Fruit fly (Drosophila melanogaster) whole organism, prepupa: ENCODE measurements around the gene CG31626.

Experiments
- Blimp-1 ChIP-seq: fragments of 200-800 bp; sonication (Bioruptor generic); optimal IDR thresholded peaks from 3 replicates; lab custom pipeline; 2017; ENCODE audit warnings: missing biosample characterization, missing genetic modification characterization, mild to moderate bottlenecking, moderate library complexity, missing genetic modification reagents
- CG10631 ChIP-seq: fragments of 200-800 bp; sonication (Bioruptor generic); optimal IDR thresholded peaks from 2 replicates; lab custom pipeline; 2016; ENCODE audit warnings: missing biosample characterization, missing genetic modification characterization
- CG10669 ChIP-seq: fragments of 200-800 bp; sonication (Bioruptor generic); optimal IDR thresholded peaks from 3 replicates; lab custom pipeline; 2018; ENCODE audit warnings: missing biosample characterization, mild to moderate bottlenecking, missing genetic modification characterization, moderate library complexity
- CG11294 ChIP-seq: fragments of 200-800 bp; sonication (Bioruptor generic); IDR thresholded peaks from 2 replicates; pipeline ENCODE4 v1.3.6; 2022; ENCODE audit warnings: missing biosample characterization, missing genetic modification characterization
- CG11762 ChIP-seq: fragments of 200-800 bp; sonication (Bioruptor generic); optimal IDR thresholded peaks from 3 replicates; lab custom pipeline; 2016; ENCODE audit warnings: missing biosample characterization, missing genetic modification characterization; ENCODE audit not compliant: insufficient read depth
- CG11902 ChIP-seq: fragments of 200-800 bp; sonication (Bioruptor generic); optimal IDR thresholded peaks from 3 replicates; lab custom pipeline; 2016; ENCODE audit warnings: missing biosample characterization, missing genetic modification characterization
- CG15336 ChIP-seq: fragments of 200-800 bp; sonication (Bioruptor generic); IDR thresholded peaks from 2 replicates; pipeline ENCODE4 v1.3.6; 2022; ENCODE audit warnings: missing biosample characterization, missing genetic modification characterization
- CG3032 ChIP-seq: fragments of 200-800 bp; optimal IDR thresholded peaks from 2 replicates; lab custom pipeline; 2019; ENCODE audit warnings: missing biosample characterization, mild to moderate bottlenecking, missing genetic modification characterization, moderate library complexity
- CG31627 ChIP-seq: fragments of 200-800 bp; sonication (Bioruptor generic); optimal IDR thresholded peaks from 3 replicates; lab custom pipeline; 2016; ENCODE audit warnings: missing biosample characterization, missing genetic modification characterization
- CG32006 ChIP-seq: fragments of 200-800 bp; sonication (Bioruptor generic); optimal IDR thresholded peaks from 3 replicates; lab custom pipeline; 2017; ENCODE audit warnings: missing biosample characterization, mild to moderate bottlenecking, missing genetic modification characterization
- CG3919 ChIP-seq: fragments of 200-800 bp; sonication (Bioruptor generic); optimal IDR thresholded peaks from 3 replicates; lab custom pipeline; 2016; ENCODE audit warnings: missing biosample characterization, missing genetic modification characterization
- CG4318 ChIP-seq: fragments of 200-800 bp; sonication (Bioruptor generic); optimal IDR thresholded peaks from 3 replicates; lab custom pipeline; 2017; ENCODE audit warnings: missing biosample characterization, mild to moderate bottlenecking, missing genetic modification characterization
- CG6276 ChIP-seq: fragments of 200-800 bp; sonication (Bioruptor generic); optimal IDR thresholded peaks from 2 replicates; lab custom pipeline; 2017; ENCODE audit warnings: missing biosample characterization, mild to moderate bottlenecking, missing genetic modification characterization
- CG6792 ChIP-seq: fragments of 200-800 bp; sonication (Bioruptor generic); optimal IDR thresholded peaks from 3 replicates; lab custom pipeline; 2016; ENCODE audit warnings: missing biosample characterization, missing genetic modification characterization
- CG6808 ChIP-seq: fragments of 200-800 bp; sonication (Bioruptor generic); optimal IDR thresholded peaks from 3 replicates; lab custom pipeline; 2017; ENCODE audit warnings: missing biosample characterization, missing genetic modification characterization, mild to moderate bottlenecking, moderate library complexity, missing genetic modification reagents
- CG6854 ChIP-seq: fragments of 200-800 bp; sonication (Bioruptor generic); optimal IDR thresholded peaks from 2 replicates; lab custom pipeline; 2017; ENCODE audit warnings: missing biosample characterization, mild to moderate bottlenecking, missing genetic modification characterization
- CG8119 ChIP-seq: fragments of 200-800 bp; sonication (Bioruptor generic); IDR thresholded peaks from 3 replicates; pipeline ENCODE4 v1.3.6; 2022; ENCODE audit warnings: missing biosample characterization, missing genetic modification characterization
- CG8319 ChIP-seq: fragments of 200-800 bp; sonication (Bioruptor generic); optimal IDR thresholded peaks from 3 replicates; lab custom pipeline; 2016; ENCODE audit warnings: missing biosample characterization, missing genetic modification characterization
- CG8632 ChIP-seq: fragments of 200-800 bp; sonication (Bioruptor generic); optimal IDR thresholded peaks from 3 replicates; lab custom pipeline; 2016; ENCODE audit warnings: missing biosample characterization, missing genetic modification characterization
- CG9139 ChIP-seq: fragments of 200-800 bp; sonication (Bioruptor generic); optimal IDR thresholded peaks from 3 replicates; lab custom pipeline; 2017; ENCODE audit warnings: missing biosample characterization, mild to moderate bottlenecking, missing genetic modification characterization
- Eip75B ChIP-seq: fragments of 200-800 bp; sonication (Bioruptor generic); optimal IDR thresholded peaks from 3 replicates; lab custom pipeline; 2016; ENCODE audit warnings: missing biosample characterization, missing genetic modification characterization
- Eip78C ChIP-seq: fragments of 200-800 bp; sonication (Bioruptor generic); peaks from one replicate; lab custom pipeline; 2016; ENCODE audit warnings: missing biosample characterization, missing genetic modification characterization
- Eip93F ChIP-seq: fragments of 200-800 bp; sonication (Bioruptor generic); optimal IDR thresholded peaks from 2 replicates; lab custom pipeline; 2016; ENCODE audit warnings: missing biosample characterization, mild to moderate bottlenecking, missing genetic modification characterization
- Ets21C ChIP-seq: fragments of 200-800 bp; sonication (Bioruptor generic); optimal IDR thresholded peaks from 3 replicates; lab custom pipeline; 2016; ENCODE audit warnings: missing biosample characterization, missing genetic modification characterization
- Ets96B ChIP-seq: fragments of 200-800 bp; optimal IDR thresholded peaks from 2 replicates; lab custom pipeline; 2019; ENCODE audit warnings: missing biosample characterization, mild to moderate bottlenecking, missing genetic modification characterization, moderate library complexity
- Gug ChIP-seq: fragments of 200-800 bp; sonication (Bioruptor generic); IDR thresholded peaks from 2 replicates; pipeline ENCODE4 v1.3.6; 2022; ENCODE audit warnings: missing biosample characterization, missing genetic modification characterization
- Hr38 ChIP-seq: sonication (Bioruptor generic); optimal IDR thresholded peaks from 2 replicates; lab custom pipeline; 2016; ENCODE audit warnings: missing biosample characterization, missing genetic modification characterization
- Hr39 ChIP-seq: fragments of 200-800 bp; sonication (Bioruptor generic); optimal IDR thresholded peaks from 2 replicates; lab custom pipeline; 2016; ENCODE audit warnings: missing biosample characterization, missing genetic modification characterization
- Hr4 ChIP-seq: fragments of 200-800 bp; sonication (Bioruptor generic); optimal IDR thresholded peaks from 3 replicates; lab custom pipeline; 2016; ENCODE audit warnings: missing biosample characterization, missing genetic modification characterization
- Lpt ChIP-seq: fragments of 200-800 bp; sonication (Bioruptor generic); optimal IDR thresholded peaks from 3 replicates; lab custom pipeline; 2016; ENCODE audit warnings: missing biosample characterization, missing genetic modification characterization
- Met ChIP-seq: fragments of 200-800 bp; sonication (Bioruptor generic); optimal IDR thresholded peaks from 3 replicates; lab custom pipeline; 2016; ENCODE audit warnings: missing biosample characterization, missing genetic modification characterization
- OdsH ChIP-seq: fragments of 200-800 bp; sonication (Bioruptor generic); optimal IDR thresholded peaks from 3 replicates; lab custom pipeline; 2016; ENCODE audit warnings: missing biosample characterization, missing genetic modification characterization
- Smox ChIP-seq: fragments of 200-800 bp; sonication (Bioruptor generic); optimal IDR thresholded peaks from 3 replicates; lab custom pipeline; 2016; ENCODE audit warnings: missing biosample characterization, missing genetic modification characterization
- Sox102F ChIP-seq: fragments of 200-800 bp; sonication (Bioruptor generic); optimal IDR thresholded peaks from 2 replicates; lab custom pipeline; 2016; ENCODE audit warnings: missing biosample characterization, mild to moderate bottlenecking, missing genetic modification characterization
- Sox14 ChIP-seq: fragments of 200-800 bp; sonication (Bioruptor generic); optimal IDR thresholded peaks from 3 replicates; lab custom pipeline; 2016; ENCODE audit warnings: missing biosample characterization, missing genetic modification characterization
- Sox15 ChIP-seq: fragments of 200-800 bp; sonication (Bioruptor generic); optimal IDR thresholded peaks from 3 replicates; lab custom pipeline; 2016; ENCODE audit warnings: missing biosample characterization, missing genetic modification characterization
- achi ChIP-seq: fragments of 200-800 bp; sonication (Bioruptor generic); optimal IDR thresholded peaks from 3 replicates; lab custom pipeline; 2016; ENCODE audit warnings: missing biosample characterization, missing genetic modification characterization
- acj6 ChIP-seq: fragments of 200-800 bp; sonication (Bioruptor generic); optimal IDR thresholded peaks from 3 replicates; lab custom pipeline; 2016; ENCODE audit warnings: missing biosample characterization, missing genetic modification characterization
- cyc ChIP-seq: fragments of 200-800 bp; sonication (Bioruptor generic); optimal IDR thresholded peaks from 3 replicates; lab custom pipeline; 2016; ENCODE audit warnings: missing biosample characterization, missing genetic modification characterization
- dac ChIP-seq: fragments of 200-800 bp; sonication (Bioruptor generic); optimal IDR thresholded peaks from 2 replicates; lab custom pipeline; 2017; ENCODE audit warnings: missing biosample characterization, mild to moderate bottlenecking, missing genetic modification characterization
- eg ChIP-seq: fragments of 200-800 bp; sonication (Bioruptor generic); IDR thresholded peaks from 3 replicates; pipeline ENCODE4 v1.3.6; 2022; ENCODE audit warnings: missing biosample characterization, missing genetic modification characterization
- esn ChIP-seq: fragments of 200-800 bp; sonication (Bioruptor generic); optimal IDR thresholded peaks from 2 replicates; lab custom pipeline; 2016; ENCODE audit warnings: missing biosample characterization, mild to moderate bottlenecking, missing genetic modification characterization, moderate library complexity
- fd85E ChIP-seq: fragments of 200-800 bp; sonication (Bioruptor generic); optimal IDR thresholded peaks from 3 replicates; lab custom pipeline; 2016; ENCODE audit warnings: missing biosample characterization, missing genetic modification characterization
- fkh ChIP-seq: fragments of 200-800 bp; sonication (Bioruptor generic); optimal IDR thresholded peaks from 3 replicates; lab custom pipeline; 2017; ENCODE audit warnings: missing biosample characterization, mild to moderate bottlenecking, missing genetic modification characterization, moderate library complexity
- lz ChIP-seq: fragments of 200-800 bp; sonication (Bioruptor generic); optimal IDR thresholded peaks from 3 replicates; lab custom pipeline; 2016; ENCODE audit warnings: missing biosample characterization, missing genetic modification characterization
- net ChIP-seq: fragments of 200-800 bp; sonication (Bioruptor generic); optimal IDR thresholded peaks from 3 replicates; lab custom pipeline; 2016; ENCODE audit warnings: missing biosample characterization, missing genetic modification characterization
- pdm3 ChIP-seq: fragments of 200-800 bp; sonication (Bioruptor generic); optimal IDR thresholded peaks from 3 replicates; lab custom pipeline; 2016; ENCODE audit warnings: missing biosample characterization, missing genetic modification characterization
- salr ChIP-seq, 2 experiments: fragments of 200-800 bp; sonication (Bioruptor generic); optimal IDR thresholded peaks; 3 replicates each; lab custom pipeline; 2016 to 2018; ENCODE audit warnings: missing biosample characterization in 2 of 2, missing genetic modification characterization in 2 of 2, mild to moderate bottlenecking in 1 of 2
- spab ChIP-seq: fragments of 200-800 bp; sonication (Bioruptor generic); optimal IDR thresholded peaks from 2 replicates; lab custom pipeline; 2017; ENCODE audit warnings: missing biosample characterization, mild to moderate bottlenecking, missing genetic modification characterization, missing genetic modification reagents
- ss ChIP-seq, 2 experiments: fragments of 200-800 bp; sonication (Bioruptor generic); optimal IDR thresholded peaks; 2 replicates in 1 of 2; 3 replicates in 1 of 2; lab custom pipeline; 2017 to 2018; ENCODE audit warnings: mild to moderate bottlenecking in 2 of 2, missing biosample characterization in 2 of 2, missing genetic modification characterization in 2 of 2, moderate library complexity in 1 of 2
- svp ChIP-seq: fragments of 200-800 bp; sonication (Bioruptor generic); peaks from one replicate; lab custom pipeline; 2016; ENCODE audit warnings: missing biosample characterization, missing genetic modification characterization
- vri ChIP-seq: fragments of 200-800 bp; sonication (Bioruptor generic); optimal IDR thresholded peaks from 3 replicates; lab custom pipeline; 2016; ENCODE audit warnings: missing biosample characterization, mild to moderate bottlenecking, missing genetic modification characterization

CG31626 gene

dm6 chr2L:21263470-21264146 is 27.1 kb upstream of the CG31626 start:
- TF ChIP-seq Ets21C (GFP tag; lab: Kevin White, UChicago) (no peak), CG10669 (GFP tag; lab: Kevin White, UChicago) (no peak), Sox15 (GFP tag; lab: Kevin White, UChicago) (no peak), achi (GFP tag; lab: Kevin White, UChicago) (peak; percentile 43), esn (GFP tag; lab: Kevin White, UChicago) (peak; percentile 52), Blimp-1 (GFP tag; lab: Kevin White, UChicago) (no peak), CG32006 (no peak), Sox14 (GFP tag; lab: Kevin White, UChicago) (peak; percentile 21), CG8119 (no peak; the same call in 2 of the 3 replicates), CG6854 (no peak), svp (no peak), Ets96B (peak; percentile 25), lz (peak; percentile 2), CG4318 (no peak), spab (no peak), CG15336 (GFP tag; lab: Robert Waterston, UW) (peak; percentile 42; the same call in 1 of the 2 replicates), eg (GFP tag; lab: Robert Waterston, UW) (no peak), CG9139 (no peak), dac (GFP tag; lab: Kevin White, UChicago) (no peak), Lpt (GFP tag; lab: Kevin White, UChicago) (no peak), CG8319 (GFP tag; lab: Kevin White, UChicago) (no peak), Smox (GFP tag; lab: Kevin White, UChicago) (peak; percentile 20), OdsH (GFP tag; lab: Kevin White, UChicago) (peak; percentile 51), CG6792 (GFP tag; lab: Kevin White, UChicago) (peak; percentile 40), CG6276 (GFP tag; lab: Kevin White, UChicago) (no peak), pdm3 (GFP tag; lab: Kevin White, UChicago) (peak; percentile 26), net (GFP tag; lab: Kevin White, UChicago) (no peak), ss (GFP tag; optimal IDR thresholded peaks at IDR 0.05; lab: Kevin White, UChicago) (no peak), Eip78C (GFP tag; lab: Kevin White, UChicago) (peak; percentile 78), Met (GFP tag; lab: Kevin White, UChicago) (peak; percentile 16), acj6 (GFP tag; lab: Kevin White, UChicago) (peak; percentile 27), CG6808 (GFP tag; lab: Kevin White, UChicago) (no peak), CG3032 (tag; lab: Kevin White, UChicago) (peak; percentile 23), cyc (GFP tag; lab: Kevin White, UChicago) (no peak), fd85E (GFP tag; lab: Kevin White, UChicago) (no peak), salr (GFP tag; optimal IDR thresholded peaks at IDR 0.05; lab: Kevin White, UChicago) (peak in 1 of 2 experiments; percentile 17), CG31627 (GFP tag; lab: Kevin White, UChicago) (peak; percentile 21), CG8632 (GFP tag; lab: Kevin White, UChicago) (peak; percentile 30), vri (GFP tag; lab: Kevin White, UChicago) (peak; percentile 28), fkh (GFP tag; lab: Kevin White, UChicago) (peak; percentile 60), Hr4 (GFP tag; lab: Kevin White, UChicago) (no peak), Eip75B (GFP tag; lab: Kevin White, UChicago) (peak; percentile 0), Gug (GFP tag; lab: Robert Waterston, UW) (no peak), Hr38 (GFP tag; lab: Kevin White, UChicago) (no peak), CG11902 (GFP tag; lab: Kevin White, UChicago) (no peak), CG11294 (GFP tag; lab: Robert Waterston, UW) (no peak), Eip93F (GFP tag; lab: Kevin White, UChicago) (no peak), Hr39 (GFP tag; lab: Kevin White, UChicago) (no peak), CG11762 (GFP tag; lab: Kevin White, UChicago) (no peak), CG3919 (GFP tag; lab: Kevin White, UChicago) (no peak), Sox102F (GFP tag; lab: Kevin White, UChicago) (peak; percentile 56), CG10631 (GFP tag; lab: Kevin White, UChicago) (peak; percentile 64)
